Fruit fly (Drosophila melanogaster) whole organism, embryonic: ENCODE measurements around the gene CG10347.
A peak's percentile ranks its signal among the peaks of the same experiment; 100 is the strongest.

Experiments
- Antp ChIP-seq: fragments of 200-800 bp; sonication (Bioruptor generic); optimal IDR thresholded peaks from 3 replicates; lab custom pipeline; 2016; ENCODE audit warnings: missing biosample characterization, missing genetic modification characterization
- BEAF-32 ChIP-seq: fragments of 200-800 bp; sonication (Bioruptor generic); optimal IDR thresholded peaks from 3 replicates; lab custom pipeline; 2017; ENCODE audit warnings: missing biosample characterization, missing genetic modification characterization, mild to moderate bottlenecking, moderate library complexity, missing genetic modification reagents
- CG11696 ChIP-seq: fragments of 200-800 bp; sonication (Bioruptor generic); IDR thresholded peaks from 2 replicates; pipeline ENCODE4 v1.3.6; 2022; ENCODE audit warnings: missing biosample characterization, missing genetic modification characterization
- CG13424 ChIP-seq: fragments of 200-800 bp; sonication (Bioruptor generic); optimal IDR thresholded peaks from 2 replicates; lab custom pipeline; 2019; ENCODE audit warnings: missing biosample characterization, mild to moderate bottlenecking, missing genetic modification characterization, moderate library complexity
- CG13894 ChIP-seq: fragments of 200-800 bp; sonication (Bioruptor generic); optimal IDR thresholded peaks from 3 replicates; lab custom pipeline; 2018; ENCODE audit warnings: missing biosample characterization, mild to moderate bottlenecking, missing genetic modification characterization, moderate library complexity
- CG14860 ChIP-seq: fragments of 200-800 bp; sonication (Bioruptor generic); IDR thresholded peaks from 3 replicates; pipeline ENCODE4 v1.3.6; 2022; ENCODE audit warnings: missing biosample characterization, missing genetic modification characterization; ENCODE audit not compliant: partially characterized antibody
- CG15479 ChIP-seq: fragments of 200-800 bp; sonication (Bioruptor generic); optimal IDR thresholded peaks from 3 replicates; lab custom pipeline; 2019; ENCODE audit warnings: missing biosample characterization, mild to moderate bottlenecking, missing genetic modification characterization, moderate library complexity
- CG15601 ChIP-seq: fragments of 200-800 bp; sonication (Bioruptor generic); optimal IDR thresholded peaks from 3 replicates; lab custom pipeline; 2019; ENCODE audit warnings: missing biosample characterization, mild to moderate bottlenecking, missing genetic modification characterization, moderate library complexity
- CG1603 ChIP-seq: fragments of 200-800 bp; sonication (Bioruptor generic); optimal IDR thresholded peaks from 2 replicates; lab custom pipeline; 2019; ENCODE audit warnings: missing biosample characterization, mild to moderate bottlenecking, missing genetic modification characterization, moderate library complexity
- CG16813 ChIP-seq: fragments of 200-800 bp; sonication (Bioruptor generic); IDR thresholded peaks from 3 replicates; pipeline ENCODE4 v1.3.6; 2022; ENCODE audit warnings: missing biosample characterization, missing genetic modification characterization; ENCODE audit not compliant: partially characterized antibody
- CG17359 ChIP-seq: fragments of 200-800 bp; sonication (Bioruptor generic); optimal IDR thresholded peaks from 3 replicates; lab custom pipeline; 2018; ENCODE audit warnings: missing biosample characterization, mild to moderate bottlenecking, missing genetic modification characterization, moderate library complexity
- CG17568 ChIP-seq: fragments of 200-800 bp; sonication (Bioruptor generic); optimal IDR thresholded peaks from 2 replicates; lab custom pipeline; 2018; ENCODE audit warnings: missing biosample characterization, mild to moderate bottlenecking, missing genetic modification characterization, moderate library complexity
- CG32532 ChIP-seq: fragments of 200-800 bp; sonication (Bioruptor generic); IDR thresholded peaks from 2 replicates; pipeline ENCODE4 v1.3.6; 2022; ENCODE audit warnings: missing biosample characterization, missing genetic modification characterization
- CG34376 ChIP-seq: fragments of 200-800 bp; sonication (Bioruptor generic); optimal IDR thresholded peaks from 2 replicates; lab custom pipeline; 2018; ENCODE audit warnings: missing biosample characterization, mild to moderate bottlenecking, missing genetic modification characterization
- CG4617 ChIP-seq: fragments of 200-800 bp; sonication (Bioruptor generic); optimal IDR thresholded peaks from 3 replicates; lab custom pipeline; 2016; ENCODE audit warnings: missing biosample characterization, missing genetic modification characterization, borderline replicate concordance
- CG7963 ChIP-seq: fragments of 200-800 bp; sonication (Bioruptor generic); IDR thresholded peaks from 3 replicates; pipeline ENCODE4 v1.3.6; 2022; ENCODE audit warnings: missing biosample characterization, missing genetic modification characterization; ENCODE audit not compliant: partially characterized antibody
- CG8290 ChIP-seq, 3 experiments: fragments of 200-800 bp; sonication (Bioruptor generic); optimal IDR thresholded peaks; 2 replicates each; lab custom pipeline; 2016 to 2019; ENCODE audit warnings: missing biosample characterization in 3 of 3, missing genetic modification characterization in 3 of 3, mild to moderate bottlenecking in 2 of 3, moderate library complexity in 1 of 3
- Deaf1 ChIP-seq: fragments of 200-800 bp; optimal IDR thresholded peaks from 3 replicates; lab custom pipeline; 2019; ENCODE audit warnings: missing biosample characterization, mild to moderate bottlenecking, missing genetic modification characterization, moderate library complexity
- Dek ChIP-seq: fragments of 200-800 bp; sonication (Bioruptor generic); optimal IDR thresholded peaks from 3 replicates; lab custom pipeline; 2019; ENCODE audit warnings: missing biosample characterization, mild to moderate bottlenecking, missing genetic modification characterization, moderate library complexity
- Dref ChIP-seq: fragments of 200-800 bp; sonication (Bioruptor generic); IDR thresholded peaks from 2 replicates; pipeline ENCODE4 v1.3.6; 2022; ENCODE audit warnings: missing biosample characterization, missing genetic modification characterization
- Lpt ChIP-seq: fragments of >200 bp; optimal IDR thresholded peaks from 2 replicates; lab custom pipeline; 2018; ENCODE audit warnings: missing biosample characterization, missing genetic modification characterization
- Mrtf ChIP-seq: fragments of 200-800 bp; sonication (Bioruptor generic); IDR thresholded peaks from 3 replicates; pipeline ENCODE4 v1.3.6; 2022; ENCODE audit warnings: missing biosample characterization, missing genetic modification characterization
- Oli ChIP-seq: fragments of 200-800 bp; sonication (Bioruptor generic); optimal IDR thresholded peaks from 2 replicates; lab custom pipeline; 2018; ENCODE audit warnings: missing biosample characterization, mild to moderate bottlenecking, missing genetic modification characterization, moderate library complexity
- Ravus ChIP-seq: fragments of 200-800 bp; sonication (Bioruptor generic); IDR thresholded peaks from 2 replicates; pipeline ENCODE4 v1.3.6; 2022; ENCODE audit warnings: missing biosample characterization, missing genetic modification characterization
- Vsx1 ChIP-seq: fragments of 200-800 bp; sonication (Bioruptor generic); optimal IDR thresholded peaks from 2 replicates; lab custom pipeline; 2017; ENCODE audit warnings: missing biosample characterization, mild to moderate bottlenecking, missing genetic modification characterization, missing genetic modification reagents
- Xbp1 ChIP-seq: fragments of 200-800 bp; sonication (Bioruptor generic); optimal IDR thresholded peaks from 3 replicates; lab custom pipeline; 2016; ENCODE audit warnings: missing biosample characterization, mild to moderate bottlenecking, missing genetic modification characterization
- YL-1 ChIP-seq: fragments of 200-800 bp; sonication (Bioruptor generic); optimal IDR thresholded peaks from 3 replicates; lab custom pipeline; 2017; ENCODE audit warnings: missing biosample characterization, mild to moderate bottlenecking, missing genetic modification characterization
- ato ChIP-seq: fragments of 200-800 bp; sonication (Bioruptor generic); IDR thresholded peaks from 2 replicates; pipeline ENCODE4 v1.3.6; 2022; ENCODE audit warnings: missing biosample characterization, missing genetic modification characterization; ENCODE audit not compliant: partially characterized antibody
- bbx ChIP-seq: fragments of 200-800 bp; sonication (Bioruptor generic); IDR thresholded peaks from 2 replicates; pipeline ENCODE4 v1.3.6; 2022; ENCODE audit warnings: missing biosample characterization, missing genetic modification characterization; ENCODE audit not compliant: partially characterized antibody
- crol ChIP-seq: fragments of 200-800 bp; sonication (Bioruptor generic); IDR thresholded peaks from 2 replicates; pipeline ENCODE4 v1.3.6; 2022; ENCODE audit warnings: missing biosample characterization, missing genetic modification characterization
- da ChIP-seq: fragments of 200-800 bp; sonication (Bioruptor generic); optimal IDR thresholded peaks from 2 replicates; lab custom pipeline; 2016; ENCODE audit warnings: missing biosample characterization, missing genetic modification characterization
- dpn ChIP-seq, 2 experiments: fragments of 200-800 bp; sonication (Bioruptor generic); optimal IDR thresholded peaks; 3 replicates each; lab custom pipeline; 2016; ENCODE audit warnings: missing biosample characterization in 2 of 2, missing genetic modification characterization in 2 of 2
- emc ChIP-seq: fragments of 200-800 bp; sonication (Bioruptor generic); optimal IDR thresholded peaks from 2 replicates; lab custom pipeline; 2016; ENCODE audit warnings: missing biosample characterization, missing genetic modification characterization
- ems ChIP-seq: fragments of 200-800 bp; sonication (Bioruptor generic); optimal IDR thresholded peaks from 3 replicates; lab custom pipeline; 2016; ENCODE audit warnings: missing biosample characterization, missing genetic modification characterization
- gfzf ChIP-seq: fragments of 200-800 bp; sonication (Bioruptor generic); optimal IDR thresholded peaks from 2 replicates; lab custom pipeline; 2016; ENCODE audit warnings: missing biosample characterization, mild to moderate bottlenecking, missing genetic modification characterization, moderate library complexity
- hbn ChIP-seq: fragments of 200-800 bp; sonication (Bioruptor generic); IDR thresholded peaks from 2 replicates; pipeline ENCODE4 v1.3.6; 2022; ENCODE audit warnings: missing biosample characterization, missing genetic modification characterization; ENCODE audit not compliant: partially characterized antibody
- inv ChIP-seq: fragments of 200-800 bp; sonication (Bioruptor generic); IDR thresholded peaks from 2 replicates; pipeline ENCODE4 v1.3.6; 2022; ENCODE audit warnings: missing biosample characterization, missing genetic modification characterization; ENCODE audit not compliant: partially characterized antibody
- lilli ChIP-seq: fragments of 200-800 bp; sonication (Bioruptor generic); optimal IDR thresholded peaks from 3 replicates; lab custom pipeline; 2016; ENCODE audit warnings: missing biosample characterization, missing genetic modification characterization
- mld ChIP-seq: fragments of 200-800 bp; sonication (Bioruptor generic); IDR thresholded peaks from 3 replicates; pipeline ENCODE4 v1.3.6; 2022; ENCODE audit warnings: missing biosample characterization, missing genetic modification characterization; ENCODE audit not compliant: partially characterized antibody
- nerfin-2 ChIP-seq: fragments of 200-800 bp; sonication (Bioruptor generic); IDR thresholded peaks from 2 replicates; pipeline ENCODE4 v1.3.6; 2022; ENCODE audit warnings: missing biosample characterization, missing genetic modification characterization; ENCODE audit not compliant: partially characterized antibody
- p53 ChIP-seq: fragments of 200-800 bp; sonication (Bioruptor generic); optimal IDR thresholded peaks from 2 replicates; lab custom pipeline; 2016; ENCODE audit warnings: missing biosample characterization, missing genetic modification characterization
- pzg ChIP-seq: fragments of 200-800 bp; sonication (Bioruptor generic); optimal IDR thresholded peaks from 3 replicates; lab custom pipeline; 2018; ENCODE audit warnings: missing biosample characterization, mild to moderate bottlenecking, missing genetic modification characterization, moderate library complexity
- row ChIP-seq: fragments of 200-800 bp; sonication (Bioruptor generic); IDR thresholded peaks from 3 replicates; pipeline ENCODE4 v1.3.6; 2022; ENCODE audit warnings: missing biosample characterization, missing genetic modification characterization
- sna ChIP-seq: fragments of 200-800 bp; sonication (Bioruptor generic); IDR thresholded peaks from 2 replicates; pipeline ENCODE4 v1.3.6; 2022; ENCODE audit warnings: missing biosample characterization, missing genetic modification characterization; ENCODE audit not compliant: partially characterized antibody
- sqz ChIP-seq: fragments of 200-800 bp; sonication (Bioruptor generic); optimal IDR thresholded peaks from 3 replicates; lab custom pipeline; 2018; ENCODE audit warnings: missing biosample characterization, mild to moderate bottlenecking, missing genetic modification characterization
- sug ChIP-seq: fragments of 200-800 bp; optimal IDR thresholded peaks from 2 replicates; lab custom pipeline; 2019; ENCODE audit warnings: missing biosample characterization, mild to moderate bottlenecking, missing genetic modification characterization, moderate library complexity
- wor ChIP-seq: fragments of 200-800 bp; sonication (Bioruptor generic); IDR thresholded peaks from 2 replicates; pipeline ENCODE4 v1.3.6; 2022; ENCODE audit warnings: missing biosample characterization, missing genetic modification characterization
- zfh2 ChIP-seq: fragments of 200-800 bp; sonication (Bioruptor generic); optimal IDR thresholded peaks from 2 replicates; lab custom pipeline; 2016; ENCODE audit warnings: missing biosample characterization, missing genetic modification characterization

Gene CG10347

DNA sequence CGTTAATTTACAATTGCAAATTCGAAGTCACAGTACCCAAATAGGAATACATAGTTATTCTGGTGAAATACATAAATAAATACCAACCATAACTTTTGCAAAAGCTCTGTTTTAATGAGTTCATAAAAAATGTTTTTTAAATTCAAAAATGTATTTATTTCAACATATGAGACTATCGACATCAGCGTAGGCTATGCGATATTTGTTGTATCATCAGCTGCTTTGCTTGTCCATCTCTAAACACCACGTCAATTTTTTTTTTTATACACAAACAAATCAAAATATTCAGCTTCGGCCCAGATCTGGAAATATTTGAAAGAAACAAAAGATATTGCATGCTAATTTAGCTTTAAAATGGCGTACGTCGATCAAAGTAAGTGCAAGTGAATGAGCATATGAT is 33.4 kb upstream of the CG10347 start, which contains the start of gene CG1840 (continued):
- no peak for TF ChIP-seq CG15479 (GFP tag; lab: Kevin White, UChicago)
- no peak for TF ChIP-seq crol (GFP tag; lab: Robert Waterston, UW)
- peak; percentile 8 for TF ChIP-seq lilli (GFP tag; lab: Kevin White, UChicago)
- peak; percentile 31 for TF ChIP-seq CG4617 (GFP tag; lab: Kevin White, UChicago)
- TF ChIP-seq Oli (tag; lab: Kevin White, UChicago), result no peak
- TF ChIP-seq Antp, result no peak
- no peak for TF ChIP-seq da (GFP tag; lab: Kevin White, UChicago)
- no peak for TF ChIP-seq CG8290 (GFP tag; optimal IDR thresholded peaks at IDR 0.05; lab: Kevin White, UChicago)
- peak in 1 of 2 experiments; percentile 23 for TF ChIP-seq CG8290 (tag; optimal IDR thresholded peaks at IDR 0.05; lab: Kevin White, UChicago)
- peak; percentile 6 for TF ChIP-seq gfzf (GFP tag; lab: Kevin White, UChicago)
- peak; percentile 2 for TF ChIP-seq Deaf1
- TF ChIP-seq zfh2 (GFP tag; lab: Kevin White, UChicago), result peak; percentile 1
- peak; percentile 22; the same call in 1 of the 2 replicates for TF ChIP-seq CG32532 (GFP tag; lab: Robert Waterston, UW)
- TF ChIP-seq CG7963 (GFP tag; lab: Robert Waterston, UW), result peak; percentile 55; the same call in 2 of the 3 replicates
- peak; percentile 51; the same call in 1 of the 2 replicates for TF ChIP-seq sna (GFP tag; lab: Robert Waterston, UW)
- no peak for TF ChIP-seq Dek (tag; lab: Kevin White, UChicago)
- TF ChIP-seq bbx, result peak; percentile 74
- TF ChIP-seq Lpt, result no peak
- peak; percentile 76 for TF ChIP-seq BEAF-32 (GFP tag; lab: Kevin White, UChicago)
- peak; percentile 50; the same call in 1 of the 2 replicates for TF ChIP-seq inv (GFP tag; lab: Robert Waterston, UW)
- TF ChIP-seq sug (tag; lab: Kevin White, UChicago), result peak; percentile 8
- peak; percentile 10 for TF ChIP-seq CG13424 (tag; lab: Kevin White, UChicago)
- TF ChIP-seq CG15601 (tag; lab: Kevin White, UChicago), result no peak
- TF ChIP-seq Dref (GFP tag; lab: Robert Waterston, UW), result peak; percentile 48
- TF ChIP-seq Ravus (GFP tag; lab: Robert Waterston, UW), result no peak
- TF ChIP-seq CG17359, result peak; percentile 65
- TF ChIP-seq ato, result peak; percentile 70; the same call in 1 of the 2 replicates
- TF ChIP-seq row (GFP tag; lab: Robert Waterston, UW), result peak; percentile 80
- TF ChIP-seq p53 (GFP tag; lab: Kevin White, UChicago), result no peak
- TF ChIP-seq ems (GFP tag; lab: Kevin White, UChicago), result no peak
- no peak for TF ChIP-seq emc (GFP tag; lab: Kevin White, UChicago)
- TF ChIP-seq CG11696 (GFP tag; lab: Robert Waterston, UW), result no peak
- TF ChIP-seq YL-1 (GFP tag; lab: Kevin White, UChicago), result peak; percentile 13
- TF ChIP-seq CG14860 (GFP tag; lab: Robert Waterston, UW), result peak; percentile 55; the same call in 2 of the 3 replicates
- no peak for TF ChIP-seq wor (GFP tag; lab: Robert Waterston, UW)
- TF ChIP-seq hbn (GFP tag; lab: Robert Waterston, UW), result peak; percentile 77
- TF ChIP-seq CG16813 (GFP tag; lab: Robert Waterston, UW), result peak; percentile 65
- no peak for TF ChIP-seq Mrtf (GFP tag; lab: Robert Waterston, UW)
- TF ChIP-seq Xbp1 (GFP tag; lab: Kevin White, UChicago), result peak; percentile 76
- peak; percentile 28 for TF ChIP-seq CG13894 (tag; lab: Kevin White, UChicago)
- TF ChIP-seq nerfin-2 (GFP tag; lab: Robert Waterston, UW), result peak; percentile 33; the same call in 1 of the 2 replicates
- TF ChIP-seq CG1603 (tag; lab: Kevin White, UChicago), result peak; percentile 28
- TF ChIP-seq mld (GFP tag; lab: Robert Waterston, UW), result 0 out of 3 replicates have a peak, but pooled peaks have one; percentile 55
- no peak for TF ChIP-seq CG17568 (GFP tag; lab: Kevin White, UChicago)
- TF ChIP-seq pzg (GFP tag; lab: Kevin White, UChicago), result peak; percentile 32
- peak; percentile 90 for TF ChIP-seq sqz
- peak in 1 of 2 experiments; percentile 9 for TF ChIP-seq dpn (GFP tag; optimal IDR thresholded peaks at IDR 0.05; lab: Kevin White, UChicago)
- no peak for TF ChIP-seq Vsx1
- peak; percentile 8 for TF ChIP-seq CG34376 (GFP tag; lab: Kevin White, UChicago)
